Worm (Caenorhabditis elegans) whole organism, L4/young adult: ENCODE results near the gene fbxc-12.
"Not testable (repeated sequence)": the region's sequence is repeated elsewhere in the genome, so short reads cannot be mapped to it uniquely, and the experiment has no call there.

Source experiments
- W03F9.2 ChIP-seq: fragments of 150-350 bp; optimal IDR thresholded peaks from 2 replicates; lab custom pipeline; 2014; ENCODE audit warnings: missing biosample characterization, missing genetic modification characterization
- dao-5 ChIP-seq: sonication (generic microtip); optimal IDR thresholded peaks from 2 replicates; lab custom pipeline; 2016; ENCODE audit warnings: missing genotype, missing genetic modification characterization, moderate library complexity, missing compliant biosample characterization
- him-1 ChIP-seq: sonication (generic microtip); optimal IDR thresholded peaks from 2 replicates; lab custom pipeline; 2016; ENCODE audit warnings: missing genotype, missing genetic modification reagents, missing genetic modification characterization, missing compliant biosample characterization

The fbxc-12 gene

ce11 chrIV:904963-905362 is at the start of gene fbxc-12:
Gene fbxc-12 (plus strand): TSS chrIV:905263.
- not testable (repeated sequence) for TF ChIP-seq W03F9.2, him-1, dao-5 (tag; lab: Kevin White, UChicago)

DNA sequence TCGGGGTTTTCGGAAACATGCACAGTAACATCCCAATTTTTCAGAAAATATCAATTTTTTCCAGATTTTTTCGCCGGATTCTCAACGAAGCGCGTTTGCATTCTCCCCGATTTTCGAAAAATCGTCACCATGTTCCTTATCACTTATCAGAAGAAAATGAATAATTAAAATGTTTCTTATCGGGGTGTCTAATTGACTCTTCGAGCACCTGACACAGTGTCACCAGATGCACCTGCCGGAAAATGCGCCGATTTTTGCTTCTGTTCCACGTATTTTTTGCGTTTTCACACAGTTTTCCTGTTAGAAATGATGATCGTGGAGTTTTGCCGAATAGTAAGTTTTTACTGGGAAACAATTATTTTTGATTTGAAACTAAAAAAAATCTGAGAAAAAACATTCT is 49.6 kb upstream of the fbxc-12 start:
- no peak for TF ChIP-seq W03F9.2 (tag; lab: Kevin White, UChicago)
- TF ChIP-seq him-1 (tag; lab: Kevin White, UChicago) = no peak
- TF ChIP-seq dao-5 (tag; lab: Kevin White, UChicago) = no peak

- TF ChIP-seq dao-5 (tag; lab: Kevin White, UChicago) (no peak), W03F9.2 (tag; lab: Kevin White, UChicago) (no peak), him-1 (tag; lab: Kevin White, UChicago) (no peak)
These were observed 49.0 kb upstream of the fbxc-12 start for ce11 chrIV:856038-856437.

ce11 chrIV:858630-859029 is 46.4 kb upstream of the fbxc-12 start, which contains the start of gene Y55F3BR.2:
Gene Y55F3BR.2 (plus strand): TSS chrIV:858930.
- TF ChIP-seq dao-5 (tag; lab: Kevin White, UChicago) (no peak), W03F9.2 (tag; lab: Kevin White, UChicago) (no peak), him-1 (tag; lab: Kevin White, UChicago) (no peak)

DNA sequence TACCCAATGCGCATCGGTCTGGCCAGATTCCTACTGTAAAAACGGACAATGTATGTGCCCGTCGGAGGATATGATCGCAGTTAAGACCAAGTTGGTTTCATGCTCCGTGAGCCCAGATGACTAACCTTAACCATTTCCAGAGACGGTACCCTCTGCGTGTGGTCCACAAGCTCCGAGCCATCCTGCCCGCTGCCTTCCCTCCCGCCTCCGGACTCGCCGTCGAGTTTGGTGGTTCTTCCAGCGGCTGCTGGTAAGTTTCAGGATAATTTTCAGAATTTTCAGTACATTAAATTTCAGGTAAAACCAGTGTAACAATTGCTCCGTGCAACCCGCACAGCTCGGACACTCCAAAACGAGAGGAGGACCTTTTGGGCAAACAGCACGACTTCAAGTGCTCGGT is 44.3 kb upstream of the fbxc-12 start:
- TF ChIP-seq dao-5 (tag; lab: Kevin White, UChicago) (no peak), him-1 (tag; lab: Kevin White, UChicago) (no peak), W03F9.2 (tag; lab: Kevin White, UChicago) (no peak)

DNA sequence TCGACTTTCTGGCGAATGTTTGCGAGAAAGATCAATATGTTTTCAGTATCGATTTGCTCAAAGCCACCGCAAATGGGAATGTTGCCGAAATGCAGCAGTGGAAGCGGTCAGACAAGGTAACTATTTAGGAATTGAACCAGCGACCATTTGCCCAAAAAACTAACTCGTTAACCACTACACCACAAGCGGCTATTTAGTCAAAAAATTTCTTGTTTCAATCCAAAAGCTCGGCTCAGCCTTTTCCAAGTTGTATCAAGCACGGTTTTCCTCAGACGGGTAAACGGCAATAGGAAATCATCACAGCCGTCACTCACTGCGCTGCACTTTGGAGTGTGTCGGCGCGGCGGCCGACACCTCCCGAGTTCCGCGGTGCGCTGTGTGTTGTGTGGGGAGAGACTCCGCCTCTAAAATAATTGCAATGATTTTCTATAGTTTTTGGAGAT is 38.2 kb upstream of the fbxc-12 start:
- peak; percentile 22 for TF ChIP-seq dao-5 (tag; lab: Kevin White, UChicago)
- TF ChIP-seq W03F9.2 (tag; lab: Kevin White, UChicago) = peak; percentile 64
- no peak for TF ChIP-seq him-1 (tag; lab: Kevin White, UChicago)

ce11 chrIV:868723-869122 is 36.3 kb upstream of the fbxc-12 start:
- TF ChIP-seq W03F9.2 (tag; lab: Kevin White, UChicago) (no peak), dao-5 (tag; lab: Kevin White, UChicago) (no peak), him-1 (tag; lab: Kevin White, UChicago) (no peak)

DNA sequence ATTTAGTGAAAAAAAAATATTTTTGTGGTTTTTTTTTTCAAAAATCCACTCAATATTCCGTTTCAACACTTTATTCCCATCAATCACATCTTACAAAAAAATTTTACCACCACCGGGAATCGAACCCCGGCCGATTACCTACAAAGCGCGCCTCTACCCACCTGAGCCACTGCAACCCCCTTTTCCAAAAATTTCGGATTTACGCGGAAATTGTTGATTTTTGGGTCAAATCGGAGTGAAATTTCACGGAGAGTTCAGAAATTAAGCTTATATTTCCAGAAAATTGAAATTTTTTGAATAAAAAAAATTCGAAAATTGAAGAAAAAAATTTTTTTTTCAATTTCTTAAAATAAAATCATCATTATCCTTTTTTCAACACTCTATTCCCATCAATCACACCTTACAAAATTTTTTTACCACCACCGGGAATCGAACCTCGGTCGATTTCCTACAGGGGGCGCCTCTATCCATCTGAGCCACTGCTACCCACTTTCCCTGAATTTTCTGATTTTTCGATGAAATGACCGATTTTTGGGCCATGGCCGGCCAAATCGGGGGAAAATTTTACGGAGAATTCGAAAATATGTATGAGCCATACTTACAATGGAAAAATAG is 31.8 kb upstream of the fbxc-12 start:
- TF ChIP-seq W03F9.2 (tag; lab: Kevin White, UChicago) (no peak), dao-5 (tag; lab: Kevin White, UChicago) (no peak), him-1 (tag; lab: Kevin White, UChicago) (no peak)

DNA sequence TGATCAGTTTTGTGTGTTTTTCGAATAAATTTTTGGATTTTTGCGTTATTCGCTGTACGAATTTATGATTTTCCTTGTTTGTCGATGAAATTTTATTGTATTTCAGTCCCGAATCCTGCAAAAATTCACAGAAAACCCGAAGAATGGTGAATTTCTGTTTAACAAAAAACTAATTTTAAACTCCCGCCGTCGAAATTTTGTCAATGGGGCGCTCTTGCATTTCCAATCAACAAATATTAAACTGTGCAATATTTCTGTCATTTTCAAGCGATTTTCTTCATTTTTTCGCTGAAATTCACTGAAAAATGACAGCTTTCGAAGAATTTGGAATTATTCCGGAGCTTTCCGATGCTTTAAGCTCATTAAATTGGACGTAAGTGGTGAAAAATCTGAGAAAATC is 30.4 kb upstream of the fbxc-12 start, which contains the start of gene Y55F3BR.1:
Gene Y55F3BR.1 (plus strand): TSS at position 115 of the 400 bp plus-strand sequence.
- TF ChIP-seq W03F9.2 (tag; lab: Kevin White, UChicago) (no peak), him-1 (tag; lab: Kevin White, UChicago) (no peak), dao-5 (tag; lab: Kevin White, UChicago) (no peak)

DNA sequence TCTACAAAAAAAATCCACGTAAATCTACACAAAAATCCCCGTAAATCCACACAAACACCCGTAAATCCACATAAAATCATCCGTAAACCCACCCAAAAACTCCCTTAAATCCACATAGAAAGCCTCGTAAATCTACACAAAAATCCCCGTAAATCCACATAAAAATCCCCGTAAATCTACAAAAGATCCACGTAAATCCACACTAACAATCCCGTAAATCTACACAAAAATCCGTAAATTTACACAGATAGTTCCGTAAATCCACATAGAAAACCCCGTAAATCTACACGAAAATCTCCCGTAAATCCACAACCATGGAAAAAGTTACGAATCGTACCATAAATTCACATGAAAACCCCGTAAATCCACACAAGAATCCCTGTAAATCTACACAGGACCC is 26.4 kb upstream of the fbxc-12 start:
- TF ChIP-seq him-1 (tag; lab: Kevin White, UChicago) (no peak), dao-5 (tag; lab: Kevin White, UChicago) (no peak), W03F9.2 (tag; lab: Kevin White, UChicago) (no peak)

ce11 chrIV:884707-885394 is 20.2 kb upstream of the fbxc-12 start, which contains the start of gene mak-2:
Gene mak-2 (plus strand): TSS chrIV:885344.
- TF ChIP-seq dao-5 (tag; lab: Kevin White, UChicago) (no peak), W03F9.2 (tag; lab: Kevin White, UChicago) (peak; percentile 28)

- TF ChIP-seq W03F9.2 (tag; lab: Kevin White, UChicago) (no peak), dao-5 (tag; lab: Kevin White, UChicago) (no peak), him-1 (tag; lab: Kevin White, UChicago) (no peak)
These were observed 9.8 kb downstream of the fbxc-12 start for ce11 chrIV:914856-915255.

ce11 chrIV:917640-918039 is 12.6 kb downstream of the fbxc-12 start:
- TF ChIP-seq him-1 (tag; lab: Kevin White, UChicago) (no peak), dao-5 (tag; lab: Kevin White, UChicago) (no peak), W03F9.2 (tag; lab: Kevin White, UChicago) (no peak)
